Fruit fly (Drosophila melanogaster): Measurements from ENCODE around the gene Cyp9f2.

Gene Cyp9f2

DNA sequence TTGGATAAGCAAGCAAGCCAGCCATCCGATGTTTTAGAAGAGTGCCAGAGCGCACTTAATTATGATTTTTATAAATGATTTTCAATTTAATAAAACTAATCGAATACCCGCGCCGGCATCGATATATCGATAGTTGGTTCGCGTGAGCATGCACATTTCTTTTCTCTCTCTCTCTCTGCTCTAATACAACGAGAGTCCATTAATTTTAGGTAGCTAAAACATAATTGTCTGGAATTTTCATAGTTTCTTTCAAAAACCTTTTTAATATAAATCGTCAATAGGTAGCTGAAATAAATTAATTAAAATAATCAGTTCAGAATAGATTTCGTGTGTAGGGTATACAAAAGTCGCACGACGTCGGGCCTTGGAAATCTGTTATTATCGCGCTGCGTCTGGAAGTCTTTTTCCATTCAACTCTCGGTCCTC is 43.1 kb upstream of the Cyp9f2 start, which contains the start of gene CG18549:
TSS of gene CG18549 (plus strand) at position 408 of the 426 bp plus-strand sequence.
- TF ChIP-seq Ets98B (GFP tag; IDR thresholded peaks at IDR 0.05) (peak; percentile 100), CG8301 (tag; optimal IDR thresholded peaks at IDR 0.05) (peak; percentile 100), CG32121 (GFP tag; IDR thresholded peaks at IDR 0.05) (peak; percentile 100), CG15710 (tag; optimal IDR thresholded peaks at IDR 0.05) (peak; percentile 100), rn (GFP tag; IDR thresholded peaks at IDR 0.05) (peak; percentile 100), CG13204 (GFP tag; optimal IDR thresholded peaks at IDR 0.05) (peak; percentile 99), CG12605 (GFP tag; IDR thresholded peaks at IDR 0.05) (peak; percentile 100), CG8159 (tag; optimal IDR thresholded peaks at IDR 0.05) (peak; percentile 100), Pif1A (GFP tag; optimal IDR thresholded peaks at IDR 0.05) (peak; percentile 100), D1 (tag; optimal IDR thresholded peaks at IDR 0.05) (peak; percentile 100), CG34367 (tag; optimal IDR thresholded peaks at IDR 0.05) (peak; percentile 100), Snoo (tag; optimal IDR thresholded peaks at IDR 0.05) (peak; percentile 100), CG14655 (GFP tag; optimal IDR thresholded peaks at IDR 0.05) (peak; percentile 100), CG9948 (tag; optimal IDR thresholded peaks at IDR 0.05) (peak; percentile 100), Pif1B (GFP tag; optimal IDR thresholded peaks at IDR 0.05) (peak; percentile 100), EcR (GFP tag; optimal IDR thresholded peaks at IDR 0.05) (peak; percentile 91), gl (tag; optimal IDR thresholded peaks at IDR 0.05) (peak; percentile 99), CG10348 (GFP tag; IDR thresholded peaks at IDR 0.05) (peak; percentile 99), CG4496 (GFP tag; IDR thresholded peaks at IDR 0.05) (peak; percentile 100), CG17806 (tag; optimal IDR thresholded peaks at IDR 0.05) (peak; percentile 100), fd96Ca (GFP tag; IDR thresholded peaks at IDR 0.05) (peak; percentile 100)

- no peak for TF ChIP-seq D1 (tag; optimal IDR thresholded peaks at IDR 0.05)
- TF ChIP-seq CG8301 (tag; optimal IDR thresholded peaks at IDR 0.05): no peak
- TF ChIP-seq CG4496 (GFP tag; IDR thresholded peaks at IDR 0.05): no peak
- TF ChIP-seq CG17806 (tag; optimal IDR thresholded peaks at IDR 0.05): no peak
- TF ChIP-seq CG13204 (GFP tag; optimal IDR thresholded peaks at IDR 0.05): no peak
- no peak for TF ChIP-seq gl (tag; optimal IDR thresholded peaks at IDR 0.05)
- TF ChIP-seq CG10348 (GFP tag; IDR thresholded peaks at IDR 0.05): no peak
- TF ChIP-seq CG15710 (tag; optimal IDR thresholded peaks at IDR 0.05): no peak
- TF ChIP-seq Pif1B (GFP tag; optimal IDR thresholded peaks at IDR 0.05): no peak
These were observed 42.5 kb upstream of the Cyp9f2 start for dm6 chr3R:12448344-12448743.

dm6 chr3R:12447353-12447752 is 41.5 kb upstream of the Cyp9f2 start, which contains the start of gene vrs:
TSS of gene vrs (plus strand) at chr3R:12447653.
- TF ChIP-seq fd96Ca (GFP tag; IDR thresholded peaks at IDR 0.05): no peak
- no peak for TF ChIP-seq Snoo (tag; optimal IDR thresholded peaks at IDR 0.05)

DNA sequence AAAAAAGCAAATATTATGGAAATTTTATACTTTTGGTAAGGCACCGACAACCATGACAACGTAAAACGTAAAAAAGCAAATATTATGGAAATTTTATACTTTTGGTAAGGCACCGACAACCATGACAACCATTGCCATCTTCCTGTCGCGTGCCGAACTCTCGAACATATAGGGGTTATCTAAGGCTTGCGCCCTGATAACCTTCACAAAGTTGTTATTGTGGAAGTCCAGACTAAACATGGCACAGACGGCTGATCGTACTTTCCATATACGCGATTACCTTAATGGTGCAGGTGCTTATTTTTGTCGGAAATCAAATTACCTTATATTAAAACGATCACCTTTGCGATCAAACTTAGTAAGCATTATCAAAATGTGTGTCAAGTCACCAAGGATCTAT is 39.6 kb upstream of the Cyp9f2 start:
- TF ChIP-seq CG10348 (GFP tag; IDR thresholded peaks at IDR 0.05): no peak
- no peak for TF ChIP-seq EcR (GFP tag; optimal IDR thresholded peaks at IDR 0.05)
- TF ChIP-seq Pif1A (GFP tag; optimal IDR thresholded peaks at IDR 0.05): no peak
- TF ChIP-seq CG13204 (GFP tag; optimal IDR thresholded peaks at IDR 0.05): no peak
- TF ChIP-seq CG14655 (GFP tag; optimal IDR thresholded peaks at IDR 0.05): no peak

DNA sequence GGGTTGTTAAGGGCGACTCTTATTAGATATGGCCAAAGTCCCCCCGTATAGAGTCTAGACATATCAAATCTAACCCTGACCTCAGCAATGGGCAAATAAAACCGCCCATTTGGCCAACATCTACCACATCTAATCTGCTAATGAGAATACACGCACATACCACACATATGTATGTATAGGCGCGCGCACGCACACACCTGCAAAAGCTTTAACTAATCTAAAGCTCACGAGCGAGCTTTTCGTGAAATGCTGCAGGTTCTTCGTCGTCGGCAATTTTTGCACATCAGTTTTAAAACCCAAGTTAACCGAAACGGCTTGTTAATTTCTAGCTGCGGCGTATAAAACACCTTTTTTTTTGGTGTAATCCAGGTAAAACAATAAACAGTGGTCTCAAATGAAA is 37.9 kb upstream of the Cyp9f2 start:
- TF ChIP-seq CG12605 (GFP tag; IDR thresholded peaks at IDR 0.05): no peak
- no peak for TF ChIP-seq Pif1A (GFP tag; optimal IDR thresholded peaks at IDR 0.05)
- TF ChIP-seq CG9948 (tag; optimal IDR thresholded peaks at IDR 0.05): no peak
- TF ChIP-seq D1 (tag; optimal IDR thresholded peaks at IDR 0.05): no peak
- no peak for TF ChIP-seq CG14655 (GFP tag; optimal IDR thresholded peaks at IDR 0.05)
- TF ChIP-seq CG4496 (GFP tag; IDR thresholded peaks at IDR 0.05): no peak

dm6 chr3R:12442601-12443533 is 37.0 kb upstream of the Cyp9f2 start:
- TF ChIP-seq CG15710 (tag; optimal IDR thresholded peaks at IDR 0.05) (peak; percentile 28), EcR (GFP tag; optimal IDR thresholded peaks at IDR 0.05) (peak; percentile 62), CG8159 (tag; optimal IDR thresholded peaks at IDR 0.05) (peak; percentile 63), Snoo (tag; optimal IDR thresholded peaks at IDR 0.05) (no peak), D1 (tag; optimal IDR thresholded peaks at IDR 0.05) (peak; percentile 45), Ets98B (GFP tag; IDR thresholded peaks at IDR 0.05) (no peak), gl (tag; optimal IDR thresholded peaks at IDR 0.05) (peak; percentile 22), CG13204 (GFP tag; optimal IDR thresholded peaks at IDR 0.05) (no peak), CG10348 (GFP tag; IDR thresholded peaks at IDR 0.05) (no peak), CG14655 (GFP tag; optimal IDR thresholded peaks at IDR 0.05) (peak; percentile 76), CG32121 (GFP tag; IDR thresholded peaks at IDR 0.05) (peak; percentile 57; the same call in 1 of the 2 replicates), CG12605 (GFP tag; IDR thresholded peaks at IDR 0.05) (peak; percentile 55), CG9948 (tag; optimal IDR thresholded peaks at IDR 0.05) (peak; percentile 55), fd96Ca (GFP tag; IDR thresholded peaks at IDR 0.05) (no peak; the same call in 2 of the 3 replicates), CG17806 (tag; optimal IDR thresholded peaks at IDR 0.05) (peak; percentile 46), rn (GFP tag; IDR thresholded peaks at IDR 0.05) (no peak), Pif1B (GFP tag; optimal IDR thresholded peaks at IDR 0.05) (peak; percentile 0), Pif1A (GFP tag; optimal IDR thresholded peaks at IDR 0.05) (peak; percentile 55), CG8301 (tag; optimal IDR thresholded peaks at IDR 0.05) (peak; percentile 70), CG34367 (tag; optimal IDR thresholded peaks at IDR 0.05) (no peak), CG4496 (GFP tag; IDR thresholded peaks at IDR 0.05) (peak; percentile 61; the same call in 2 of the 3 replicates)

Measured in whole organism, pupa.